Fruit fly (Drosophila melanogaster): ENCODE results near the gene CG8028.

The CG8028 gene

dm6 chrX:19317058-19317767, 37.1 kb upstream of the CG8028 start (continued):
- TF ChIP-seq CG13287 (GFP tag; IDR thresholded peaks at IDR 0.05; ENCODE audit: partially characterized antibody) (no peak), her (GFP tag; optimal IDR thresholded peaks at IDR 0.05) (no peak), CG13424 (tag; optimal IDR thresholded peaks at IDR 0.05) (peak; percentile 69), dm (GFP tag; optimal IDR thresholded peaks at IDR 0.05) (no peak), Oaz (GFP tag; IDR thresholded peaks at IDR 0.05) (no peak), CG5180 (GFP tag; optimal IDR thresholded peaks at IDR 0.05) (no peak), CG15269 (tag; optimal IDR thresholded peaks at IDR 0.05) (peak; percentile 75), Mes4 (GFP tag; optimal IDR thresholded peaks at IDR 0.05) (no peak), CG3163 (GFP tag; optimal IDR thresholded peaks at IDR 0.05) (peak; percentile 7), ac (GFP tag; optimal IDR thresholded peaks at IDR 0.05) (no peak), CG11696 (GFP tag; IDR thresholded peaks at IDR 0.05) (no peak), CG8290 (GFP tag; optimal IDR thresholded peaks at IDR 0.05) (no peak), CG8290 (tag; optimal IDR thresholded peaks at IDR 0.05) (no peak), toy (GFP tag; IDR thresholded peaks at IDR 0.05) (no peak), gsb (GFP tag; IDR thresholded peaks at IDR 0.05) (0 out of 2 replicates have a peak, but pooled peaks have one; percentile 24), Antp (GFP tag; optimal IDR thresholded peaks at IDR 0.05) (no peak), sd (tag; optimal IDR thresholded peaks at IDR 0.05) (no peak), CG13894 (tag; optimal IDR thresholded peaks at IDR 0.05) (peak; percentile 43), Opbp (GFP tag; IDR thresholded peaks at IDR 0.05; ENCODE audit: partially characterized antibody) (no peak), unpg (GFP tag; optimal IDR thresholded peaks at IDR 0.05) (peak; percentile 77), crp (GFP tag; optimal IDR thresholded peaks at IDR 0.05) (no peak), Atf-2 (GFP tag; optimal IDR thresholded peaks at IDR 0.05) (no peak), CG4854 (GFP tag; optimal IDR thresholded peaks at IDR 0.05) (no peak), CG6813 (GFP tag; optimal IDR thresholded peaks at IDR 0.05) (peak; percentile 58), CG2678 (tag; optimal IDR thresholded peaks at IDR 0.05) (peak; percentile 81), al (GFP tag; IDR thresholded peaks at IDR 0.05) (peak; percentile 48), CG10209 (GFP tag; optimal IDR thresholded peaks at IDR 0.05) (peak; percentile 58), da (GFP tag; optimal IDR thresholded peaks at IDR 0.05) (no peak), lab (GFP tag; optimal IDR thresholded peaks at IDR 0.05) (peak; percentile 77), bigmax (GFP tag; optimal IDR thresholded peaks at IDR 0.05) (no peak), luna (GFP tag; optimal IDR thresholded peaks at IDR 0.05) (no peak), tin (GFP tag; optimal IDR thresholded peaks at IDR 0.05) (peak; percentile 0), CG3726 (GFP tag; IDR thresholded peaks at IDR 0.05) (no peak), CG2116 (GFP tag; optimal IDR thresholded peaks at IDR 0.05) (no peak), CHES-1-like (GFP tag; optimal IDR thresholded peaks at IDR 0.05) (no peak), ab (GFP tag; optimal IDR thresholded peaks at IDR 0.05) (no peak), bbx (GFP tag; IDR thresholded peaks at IDR 0.05; ENCODE audit: partially characterized antibody) (no peak), Xrp1 (GFP tag; IDR thresholded peaks at IDR 0.05) (0 out of 2 replicates have a peak, but pooled peaks have one; percentile 30), CG4730 (GFP tag; IDR thresholded peaks at IDR 0.05) (0 out of 2 replicates have a peak, but pooled peaks have one; percentile 22), HLH54F (GFP tag; optimal IDR thresholded peaks at IDR 0.05) (no peak), CG18619 (GFP tag; optimal IDR thresholded peaks at IDR 0.05) (peak; percentile 50), sug (tag; optimal IDR thresholded peaks at IDR 0.05) (peak; percentile 38), CG9215 (GFP tag; IDR thresholded peaks at IDR 0.05) (0 out of 2 replicates have a peak, but pooled peaks have one; percentile 28), CG2199 (GFP tag; IDR thresholded peaks at IDR 0.05) (0 out of 3 replicates have a peak, but pooled peaks have one; percentile 26), chinmo (GFP tag; IDR thresholded peaks at IDR 0.05; ENCODE audit: partially characterized antibody) (no peak), btn (GFP tag; optimal IDR thresholded peaks at IDR 0.05) (no peak), az2 (GFP tag; optimal IDR thresholded peaks at IDR 0.05) (peak; percentile 24), lmd (GFP tag; IDR thresholded peaks at IDR 0.05) (peak; percentile 56), zen2 (GFP tag; IDR thresholded peaks at IDR 0.05; ENCODE audit: partially characterized antibody) (no peak), sens-2 (GFP tag; IDR thresholded peaks at IDR 0.05) (no peak)
